Fruit fly (Drosophila melanogaster) whole organism, prepupa: ENCODE data around the gene CG5968.

Experiments
- CG31627 ChIP-seq: fragments of 200-800 bp; sonication (Bioruptor generic); optimal IDR thresholded peaks from 3 replicates; lab custom pipeline; 2016; ENCODE audit warnings: missing biosample characterization, missing genetic modification characterization
- CG6276 ChIP-seq: fragments of 200-800 bp; sonication (Bioruptor generic); optimal IDR thresholded peaks from 2 replicates; lab custom pipeline; 2017; ENCODE audit warnings: missing biosample characterization, mild to moderate bottlenecking, missing genetic modification characterization
- CG6792 ChIP-seq: fragments of 200-800 bp; sonication (Bioruptor generic); optimal IDR thresholded peaks from 3 replicates; lab custom pipeline; 2016; ENCODE audit warnings: missing biosample characterization, missing genetic modification characterization
- CG6854 ChIP-seq: fragments of 200-800 bp; sonication (Bioruptor generic); optimal IDR thresholded peaks from 2 replicates; lab custom pipeline; 2017; ENCODE audit warnings: missing biosample characterization, mild to moderate bottlenecking, missing genetic modification characterization
- Hr38 ChIP-seq: sonication (Bioruptor generic); optimal IDR thresholded peaks from 2 replicates; lab custom pipeline; 2016; ENCODE audit warnings: missing biosample characterization, missing genetic modification characterization
- Hr39 ChIP-seq: fragments of 200-800 bp; sonication (Bioruptor generic); optimal IDR thresholded peaks from 2 replicates; lab custom pipeline; 2016; ENCODE audit warnings: missing biosample characterization, missing genetic modification characterization
- OdsH ChIP-seq: fragments of 200-800 bp; sonication (Bioruptor generic); optimal IDR thresholded peaks from 3 replicates; lab custom pipeline; 2016; ENCODE audit warnings: missing biosample characterization, missing genetic modification characterization

DNA sequence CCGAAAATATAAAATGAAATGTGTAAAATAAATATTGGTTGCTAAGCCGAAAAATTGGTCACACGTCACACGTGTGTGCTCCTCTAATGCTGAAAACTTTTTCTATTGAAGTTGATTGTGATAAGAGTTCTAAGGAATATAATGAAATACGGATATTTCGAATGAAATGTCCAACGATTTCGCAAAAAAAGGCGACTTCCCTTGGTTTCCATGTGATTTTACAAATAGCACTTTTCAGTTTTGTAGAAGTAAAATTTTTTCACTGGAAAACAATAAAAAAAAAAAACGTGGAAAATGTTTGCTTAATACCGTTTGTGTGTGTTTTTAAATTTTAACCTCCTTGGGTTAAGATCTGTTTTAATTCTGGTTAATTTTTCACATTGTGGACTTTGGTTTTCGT, 23.2 kb downstream of the CG5968 start:
- TF ChIP-seq OdsH (GFP tag; lab: Kevin White, UChicago), result peak; percentile 14
- no peak for TF ChIP-seq Hr38 (GFP tag; lab: Kevin White, UChicago)
- TF ChIP-seq Hr39, result peak; percentile 67
- no peak for TF ChIP-seq CG6792
- TF ChIP-seq CG6276 (GFP tag; lab: Kevin White, UChicago), result no peak
- TF ChIP-seq CG31627 (GFP tag; lab: Kevin White, UChicago), result peak; percentile 54
- TF ChIP-seq CG6854 (GFP tag; lab: Kevin White, UChicago), result no peak
